Worm (Caenorhabditis elegans) whole organism, mixed stage, embryonic: ENCODE measurements around the gene F33H1.4.

Experiments
- bed-3 ChIP-seq: fragments of 200-800 bp; sonication (Bioruptor generic); optimal IDR thresholded peaks from 3 replicates; lab custom pipeline; 2018; ENCODE audit warnings: mild to moderate bottlenecking, missing genetic modification characterization, moderate library complexity, missing compliant biosample characterization
- blmp-1 ChIP-seq: fragments of 150-350 bp; optimal IDR thresholded peaks from 2 replicates; lab custom pipeline; 2014; ENCODE audit warnings: missing biosample characterization, missing genetic modification characterization
- ceh-39 ChIP-seq: fragments of 150-350 bp; optimal IDR thresholded peaks from 2 replicates; lab custom pipeline; 2014; ENCODE audit warnings: missing biosample characterization, missing genetic modification characterization
- cnd-1 ChIP-seq: fragments of 200-800 bp; sonication (Bioruptor generic); optimal IDR thresholded peaks from 2 replicates; lab custom pipeline; 2018; ENCODE audit warnings: mild to moderate bottlenecking, missing genetic modification characterization, missing compliant biosample characterization
- drap-1 ChIP-seq: fragments of 200-800 bp; sonication (Bioruptor generic); optimal IDR thresholded peaks from 3 replicates; lab custom pipeline; 2018; ENCODE audit warnings: mild to moderate bottlenecking, missing genetic modification characterization, missing compliant biosample characterization
- elt-1 ChIP-seq: sonication (generic microtip); optimal IDR thresholded peaks from 2 replicates; lab custom pipeline; 2017; ENCODE audit warnings: missing genetic modification characterization, mild to moderate bottlenecking, missing compliant biosample characterization, antibody characterized with exemption, moderate library complexity, borderline replicate concordance; ENCODE audit not compliant: insufficient read depth
- elt-3 ChIP-seq: fragments of 150-350 bp; optimal IDR thresholded peaks from 2 replicates; lab custom pipeline; 2014; ENCODE audit warnings: missing biosample characterization, missing genetic modification characterization
- flh-1 ChIP-seq: fragments of 200-800 bp; sonication (Bioruptor generic); optimal IDR thresholded peaks from 2 replicates; lab custom pipeline; 2018; ENCODE audit warnings: mild to moderate bottlenecking, missing genetic modification characterization, moderate library complexity, missing compliant biosample characterization
- ham-2 ChIP-seq: fragments of 200-800 bp; sonication (Bioruptor generic); optimal IDR thresholded peaks from 2 replicates; lab custom pipeline; 2018; ENCODE audit warnings: mild to moderate bottlenecking, missing genetic modification characterization, missing compliant biosample characterization
- hlh-1 ChIP-seq: fragments of 150-350 bp; optimal IDR thresholded peaks from 2 replicates; lab custom pipeline; 2014; ENCODE audit warnings: missing biosample characterization, missing genetic modification reagents, missing genetic modification characterization
- lin-32 ChIP-seq: fragments of 200-800 bp; sonication (Bioruptor generic); optimal IDR thresholded peaks from 2 replicates; lab custom pipeline; 2018; ENCODE audit warnings: mild to moderate bottlenecking, missing genetic modification characterization, missing compliant biosample characterization
- lsy-2 ChIP-seq: fragments of 150-350 bp; optimal IDR thresholded peaks from 2 replicates; lab custom pipeline; 2014; ENCODE audit warnings: missing biosample characterization, missing genetic modification characterization
- mab-5 ChIP-seq: fragments of 150-350 bp; optimal IDR thresholded peaks from 2 replicates; lab custom pipeline; 2014; ENCODE audit warnings: missing biosample characterization, missing genetic modification characterization
- mep-1 ChIP-seq: fragments of 150-350 bp; optimal IDR thresholded peaks from 2 replicates; lab custom pipeline; 2017; ENCODE audit warnings: missing biosample characterization, missing genetic modification reagents, missing genetic modification characterization, inconsistent platforms
- nhr-12 ChIP-seq: fragments of 150-350 bp; optimal IDR thresholded peaks from 2 replicates; lab custom pipeline; 2014; ENCODE audit warnings: missing biosample characterization, missing genetic modification characterization
- nhr-2 ChIP-seq: fragments of 150-350 bp; optimal IDR thresholded peaks from 2 replicates; lab custom pipeline; 2014; ENCODE audit warnings: missing biosample characterization, missing genetic modification characterization
- nhr-237 ChIP-seq: fragments of 150-350 bp; optimal IDR thresholded peaks from 2 replicates; lab custom pipeline; 2014; ENCODE audit warnings: missing biosample characterization, missing genetic modification characterization
- nhr-28 ChIP-seq: fragments of 150-350 bp; optimal IDR thresholded peaks from 2 replicates; lab custom pipeline; 2014; ENCODE audit warnings: missing biosample characterization, missing genetic modification characterization
- nhr-76 ChIP-seq: sonication (generic microtip); optimal IDR thresholded peaks from 2 replicates; lab custom pipeline; 2017; ENCODE audit warnings: missing biosample characterization, missing genetic modification characterization
- sem-2 ChIP-seq: fragments of 200-800 bp; sonication (Bioruptor generic); optimal IDR thresholded peaks from 2 replicates; lab custom pipeline; 2018; ENCODE audit warnings: mild to moderate bottlenecking, missing genetic modification characterization, missing compliant biosample characterization
- snpc-4 ChIP-seq: fragments of 150-350 bp; optimal IDR thresholded peaks from 2 replicates; lab custom pipeline; 2014; ENCODE audit warnings: missing biosample characterization, missing genetic modification characterization
- sptf-1 ChIP-seq: sonication (generic microtip); optimal IDR thresholded peaks from 2 replicates; lab custom pipeline; 2017; ENCODE audit warnings: mild to moderate bottlenecking, missing genetic modification characterization, moderate library complexity, missing compliant biosample characterization
- tbx-8 ChIP-seq: fragments of 200-800 bp; sonication (Bioruptor generic); optimal IDR thresholded peaks from 2 replicates; lab custom pipeline; 2018; ENCODE audit warnings: mild to moderate bottlenecking, missing genetic modification characterization, moderate library complexity, missing compliant biosample characterization
- unc-120 ChIP-seq: sonication (generic microtip); optimal IDR thresholded peaks from 2 replicates; lab custom pipeline; 2017; ENCODE audit warnings: missing genetic modification characterization, missing compliant biosample characterization; ENCODE audit not compliant: poor library complexity, severe bottlenecking
- unc-62 ChIP-seq: fragments of 150-350 bp; optimal IDR thresholded peaks from 2 replicates; lab custom pipeline; 2014; ENCODE audit warnings: missing biosample characterization, missing genetic modification reagents, missing genetic modification characterization
- zip-8 ChIP-seq: fragments of 150-350 bp; optimal IDR thresholded peaks from 2 replicates; lab custom pipeline; 2014; ENCODE audit warnings: missing biosample characterization, missing genetic modification characterization
- ztf-11 ChIP-seq: fragments of 150-350 bp; optimal IDR thresholded peaks from 2 replicates; lab custom pipeline; 2014; ENCODE audit warnings: missing biosample characterization, missing genetic modification characterization

The F33H1.4 gene

ce11 chrII:10137358-10137757 lies 37.1 kb upstream of the F33H1.4 start, which contains the start of gene phg-1:
TSS of gene phg-1 (plus strand) at chrII:10137658.
- TF ChIP-seq bed-3 (no peak), ceh-39 (tag; lab: Kevin White, UChicago) (no peak), elt-3 (tag; lab: Kevin White, UChicago) (no peak), mab-5 (no peak), hlh-1 (no peak), lin-32 (GFP tag; lab: Kevin White, UChicago) (no peak), sem-2 (GFP tag; lab: Kevin White, UChicago) (no peak), drap-1 (GFP tag; lab: Kevin White, UChicago) (no peak), nhr-76 (no peak), tbx-8 (GFP tag; lab: Kevin White, UChicago) (no peak), sptf-1 (tag; lab: Kevin White, UChicago) (no peak), mep-1 (tag; lab: Kevin White, UChicago) (no peak), blmp-1 (no peak), elt-1 (tag; lab: Kevin White, UChicago) (no peak), ham-2 (no peak), zip-8 (tag; lab: Kevin White, UChicago) (no peak), snpc-4 (tag; lab: Kevin White, UChicago) (no peak)

DNA sequence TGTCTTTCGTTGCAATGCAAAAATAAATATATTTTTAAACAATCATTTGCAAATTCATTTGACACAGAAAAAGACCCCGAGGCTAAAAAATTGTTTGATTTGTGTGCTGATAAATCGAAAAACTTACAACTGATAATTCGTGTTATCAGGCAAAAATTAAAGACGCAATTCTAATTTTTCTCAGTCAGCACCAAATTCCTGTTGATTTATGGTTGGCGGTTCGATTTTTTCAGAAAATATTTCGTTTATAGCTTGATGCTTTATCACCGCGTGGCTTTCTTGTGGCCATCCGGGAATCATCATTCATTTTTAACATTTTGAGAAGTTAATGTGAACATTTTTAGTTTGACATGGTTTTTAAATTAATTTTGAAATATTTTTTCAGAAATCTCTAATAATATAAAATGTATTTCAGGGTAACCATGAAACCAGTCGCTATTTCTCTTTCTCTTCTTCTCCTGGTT lies 35.2 kb upstream of the F33H1.4 start, which contains the start of gene asah-2:
asah-2 (plus strand) TSS at position 414 of the 464 bp plus-strand sequence.
- TF ChIP-seq cnd-1 (tag; lab: Kevin White, UChicago) (no peak), lsy-2 (tag; lab: Kevin White, UChicago) (no peak), elt-1 (tag; lab: Kevin White, UChicago) (no peak), mab-5 (no peak), nhr-237 (no peak), nhr-28 (tag; lab: Kevin White, UChicago) (no peak)

DNA sequence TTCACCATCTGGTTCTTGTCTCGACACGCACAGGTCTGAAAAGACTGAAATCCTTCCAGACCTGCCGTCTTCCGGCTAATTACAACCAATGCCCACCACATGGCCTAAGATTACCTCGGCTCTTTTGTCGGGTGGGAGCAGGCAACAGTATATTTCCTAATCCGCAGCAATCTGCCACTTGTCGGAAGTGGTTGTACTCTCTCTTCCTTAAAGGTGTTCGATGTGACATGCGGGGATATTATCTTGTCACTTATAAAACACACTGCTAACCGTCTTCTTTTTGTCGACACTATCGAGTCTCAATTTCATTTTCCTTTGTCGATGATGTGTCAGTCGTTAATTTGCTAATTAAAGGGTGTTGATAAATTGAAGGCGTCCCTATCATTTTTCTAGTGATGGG lies 30.4 kb upstream of the F33H1.4 start, which contains the start of gene F27E5.3:
F27E5.3 (minus strand) TSS at position 101 of the 400 bp plus-strand sequence.
- TF ChIP-seq bed-3, result no peak
- TF ChIP-seq flh-1 (GFP tag; lab: Kevin White, UChicago), result no peak
- no peak for TF ChIP-seq mep-1 (tag; lab: Kevin White, UChicago)
- no peak for TF ChIP-seq cnd-1 (tag; lab: Kevin White, UChicago)
- TF ChIP-seq tbx-8 (GFP tag; lab: Kevin White, UChicago), result no peak
- TF ChIP-seq nhr-2 (tag; lab: Kevin White, UChicago), result peak; percentile 40
- TF ChIP-seq unc-120, result no peak

DNA sequence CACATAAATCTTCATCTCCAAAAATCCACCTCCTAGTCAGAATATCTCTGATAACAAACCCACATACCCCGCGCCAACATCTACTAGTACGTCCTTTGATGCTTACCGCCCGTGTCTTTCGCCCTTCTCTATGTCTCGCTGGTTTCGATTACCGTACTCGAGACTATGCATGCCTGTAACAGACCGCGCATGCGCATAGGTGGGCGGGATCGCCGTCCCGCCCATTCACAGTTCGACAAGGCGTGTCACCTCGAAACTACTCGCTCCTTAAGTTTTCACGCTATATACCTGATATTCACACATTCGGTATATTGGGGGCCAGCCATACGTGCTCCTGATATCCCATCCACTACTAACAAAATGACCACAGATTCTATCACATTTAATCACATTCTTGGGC lies 28.0 kb upstream of the F33H1.4 start, which contains the start of gene pax-3:
pax-3 (plus strand) TSS at position 83 of the 400 bp plus-strand sequence.
- TF ChIP-seq elt-1 (tag; lab: Kevin White, UChicago), result no peak
- TF ChIP-seq lsy-2 (tag; lab: Kevin White, UChicago), result peak; percentile 71
- TF ChIP-seq, all 35 proteins: peak for 1

ce11 chrII:10147502-10147901 lies 26.9 kb upstream of the F33H1.4 start:
- TF ChIP-seq sem-2 (GFP tag; lab: Kevin White, UChicago) (no peak), hlh-1 (no peak), nhr-76 (no peak), ztf-11 (tag; lab: Kevin White, UChicago) (no peak), nhr-237 (no peak), lin-32 (GFP tag; lab: Kevin White, UChicago) (no peak), bed-3 (no peak), snpc-4 (tag; lab: Kevin White, UChicago) (no peak)

ce11 chrII:10155106-10155505 lies 19.3 kb upstream of the F33H1.4 start, which contains the start of gene nlp-63:
TSS of gene nlp-63 (plus strand) at chrII:10155406.
- TF ChIP-seq elt-3 (tag; lab: Kevin White, UChicago), result no peak
- no peak for TF ChIP-seq ceh-39 (tag; lab: Kevin White, UChicago)
- no peak for TF ChIP-seq tbx-8 (GFP tag; lab: Kevin White, UChicago)
- no peak for TF ChIP-seq hlh-1
- TF ChIP-seq nhr-12, result no peak
- TF ChIP-seq cnd-1 (tag; lab: Kevin White, UChicago), result no peak
- TF ChIP-seq drap-1 (GFP tag; lab: Kevin White, UChicago), result no peak
- TF ChIP-seq elt-1 (tag; lab: Kevin White, UChicago), result no peak
- TF ChIP-seq unc-120, result no peak
- TF ChIP-seq flh-1 (GFP tag; lab: Kevin White, UChicago), result no peak
- TF ChIP-seq lsy-2 (tag; lab: Kevin White, UChicago), result no peak
- TF ChIP-seq ztf-11 (tag; lab: Kevin White, UChicago), result no peak
- no peak for TF ChIP-seq unc-62
- no peak for TF ChIP-seq nhr-237
- no peak for TF ChIP-seq snpc-4 (tag; lab: Kevin White, UChicago)
